Worm (Caenorhabditis elegans) whole organism, L4/young adult: Measurements from ENCODE around the gene C01G6.3.

ENCODE experiments used
- W03F9.2 ChIP-seq: fragments of 150-350 bp; optimal IDR thresholded peaks from 2 replicates; lab custom pipeline; 2014; ENCODE audit warnings: missing biosample characterization, missing genetic modification characterization
- dao-5 ChIP-seq: sonication (generic microtip); optimal IDR thresholded peaks from 2 replicates; lab custom pipeline; 2016; ENCODE audit warnings: missing genotype, missing genetic modification characterization, moderate library complexity, missing compliant biosample characterization
- him-1 ChIP-seq: sonication (generic microtip); optimal IDR thresholded peaks from 2 replicates; lab custom pipeline; 2016; ENCODE audit warnings: missing genotype, missing genetic modification reagents, missing genetic modification characterization, missing compliant biosample characterization

Gene C01G6.3

ce11 chrII:9258034-9258556, 11.6 kb upstream of the C01G6.3 start:
- TF ChIP-seq him-1 (tag; lab: Kevin White, UChicago) (no peak), W03F9.2 (tag; lab: Kevin White, UChicago) (no peak), dao-5 (no peak)

- no peak for TF ChIP-seq him-1 (tag; lab: Kevin White, UChicago)
- no peak for TF ChIP-seq dao-5
- TF ChIP-seq W03F9.2 (tag; lab: Kevin White, UChicago) = no peak
Measured at ce11 chrII:9258566-9258965, 11.1 kb upstream of the C01G6.3 start.

- TF ChIP-seq him-1 (tag; lab: Kevin White, UChicago) (no peak), dao-5 (no peak), W03F9.2 (tag; lab: Kevin White, UChicago) (no peak)
Measured at ce11 chrII:9260026-9260425, 9.7 kb upstream of the C01G6.3 start.

- TF ChIP-seq W03F9.2 (tag; lab: Kevin White, UChicago) = no peak
- TF ChIP-seq dao-5 = no peak
- no peak for TF ChIP-seq him-1 (tag; lab: Kevin White, UChicago)
Measured at ce11 chrII:9261403-9261802, 8.3 kb upstream of the C01G6.3 start.

- TF ChIP-seq dao-5 (no peak), him-1 (tag; lab: Kevin White, UChicago) (no peak), W03F9.2 (tag; lab: Kevin White, UChicago) (no peak)
Measured at ce11 chrII:9261931-9262562, 7.6 kb upstream of the C01G6.3 start, which contains the start of gene aqp-2. Gene aqp-2, minus strand, starts transcription at chrII:9261981.

- TF ChIP-seq him-1 (tag; lab: Kevin White, UChicago) (no peak), W03F9.2 (tag; lab: Kevin White, UChicago) (no peak), dao-5 (no peak)
Measured at ce11 chrII:9262845-9263402, 6.8 kb upstream of the C01G6.3 start.

ce11 chrII:9263784-9264183, 5.9 kb upstream of the C01G6.3 start:
- TF ChIP-seq dao-5 (no peak), W03F9.2 (tag; lab: Kevin White, UChicago) (no peak), him-1 (tag; lab: Kevin White, UChicago) (no peak)

- TF ChIP-seq W03F9.2 (tag; lab: Kevin White, UChicago) = no peak
- TF ChIP-seq dao-5 = no peak
Measured at ce11 chrII:9264689-9265278, 4.9 kb upstream of the C01G6.3 start.

ce11 chrII:9265705-9266104, 4.0 kb upstream of the C01G6.3 start:
- TF ChIP-seq W03F9.2 (tag; lab: Kevin White, UChicago) (no peak), him-1 (tag; lab: Kevin White, UChicago) (no peak), dao-5 (no peak)

- no peak for TF ChIP-seq W03F9.2 (tag; lab: Kevin White, UChicago)
- no peak for TF ChIP-seq dao-5
- no peak for TF ChIP-seq him-1 (tag; lab: Kevin White, UChicago)
Measured at ce11 chrII:9266252-9266651, 3.4 kb upstream of the C01G6.3 start.

- no peak for TF ChIP-seq W03F9.2 (tag; lab: Kevin White, UChicago)
- TF ChIP-seq him-1 (tag; lab: Kevin White, UChicago) = no peak
- no peak for TF ChIP-seq dao-5
Measured at ce11 chrII:9266755-9267154, 2.9 kb upstream of the C01G6.3 start, which contains the start of gene C01G6.2. Gene C01G6.2, plus strand, starts transcription at chrII:9267055.

ce11 chrII:9268983-9269382, 705 bp upstream of the C01G6.3 start:
- TF ChIP-seq dao-5 (no peak), him-1 (tag; lab: Kevin White, UChicago) (no peak)

- no peak for TF ChIP-seq him-1 (tag; lab: Kevin White, UChicago)
- no peak for TF ChIP-seq dao-5
- no peak for TF ChIP-seq W03F9.2 (tag; lab: Kevin White, UChicago)
Measured at ce11 chrII:9271285-9271684, 1.6 kb downstream of the C01G6.3 start.

- TF ChIP-seq him-1 (tag; lab: Kevin White, UChicago) (no peak), W03F9.2 (tag; lab: Kevin White, UChicago) (no peak), dao-5 (no peak)
Measured at ce11 chrII:9272942-9273341, 3.3 kb downstream of the C01G6.3 start, which contains the start of gene C01G6.4. Gene C01G6.4, minus strand, starts transcription at chrII:9273042.
